Worm (Caenorhabditis elegans): ENCODE results near the gene F53F1.4.
"Not testable (repeated sequence)": the region's sequence is repeated elsewhere in the genome, so short reads cannot be mapped to it uniquely, and the experiment has no call there.

The F53F1.4 gene

ce11 chrV:13441661-13442060 is 30.8 kb downstream of the F53F1.4 start, which contains the start of gene col-162:
Gene col-162 (plus strand): TSS chrV:13441961.
- TF ChIP-seq nhr-28 (tag; optimal IDR thresholded peaks at IDR 0.05) (no peak), cnd-1 (tag; optimal IDR thresholded peaks at IDR 0.05) (no peak), elt-3 (tag; optimal IDR thresholded peaks at IDR 0.05) (no peak), lin-32 (GFP tag; optimal IDR thresholded peaks at IDR 0.05) (no peak), zip-8 (tag; optimal IDR thresholded peaks at IDR 0.05) (no peak), unc-62 (GFP tag; optimal IDR thresholded peaks at IDR 0.05) (no peak), elt-1 (tag; optimal IDR thresholded peaks at IDR 0.05; ENCODE audit: borderline replicate concordance, insufficient read depth) (no peak), M03D4.4 (tag; optimal IDR thresholded peaks at IDR 0.05) (no peak), hlh-1 (tag; optimal IDR thresholded peaks at IDR 0.05) (no peak), lsy-2 (tag; optimal IDR thresholded peaks at IDR 0.05) (no peak), mep-1 (tag; optimal IDR thresholded peaks at IDR 0.05) (no peak), lin-13 (tag; optimal IDR thresholded peaks at IDR 0.05) (no peak), snpc-4 (tag; optimal IDR thresholded peaks at IDR 0.05) (no peak), nhr-12 (tag; optimal IDR thresholded peaks at IDR 0.05) (no peak)

DNA sequence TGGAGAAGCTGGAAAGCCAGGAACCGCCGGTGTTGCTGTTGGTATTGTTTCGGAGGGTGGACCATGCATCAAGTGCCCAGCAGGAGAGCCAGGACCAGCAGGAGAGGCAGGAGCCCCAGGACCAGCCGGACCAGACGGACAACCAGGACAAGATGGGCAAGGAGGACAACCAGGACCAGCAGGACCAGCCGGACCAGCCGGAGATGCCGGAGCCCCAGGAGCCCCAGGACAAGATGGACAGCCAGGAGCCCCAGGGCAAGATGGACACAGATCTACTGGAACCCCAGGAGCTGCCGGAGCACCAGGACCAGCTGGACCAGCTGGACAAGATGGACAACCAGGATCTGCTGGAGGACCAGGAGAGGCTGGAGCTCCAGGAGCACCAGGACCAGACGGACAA is 31.9 kb downstream of the F53F1.4 start:
- TF ChIP-seq hlh-1 (tag; optimal IDR thresholded peaks at IDR 0.05): no peak
- no peak for TF ChIP-seq unc-39 (tag; optimal IDR thresholded peaks at IDR 0.05)
- no peak for TF ChIP-seq nhr-12 (tag; optimal IDR thresholded peaks at IDR 0.05)
- no peak for TF ChIP-seq ztf-11 (tag; optimal IDR thresholded peaks at IDR 0.05)
- no peak for TF ChIP-seq ceh-39 (tag; optimal IDR thresholded peaks at IDR 0.05)
- TF ChIP-seq mab-5 (tag; optimal IDR thresholded peaks at IDR 0.05): no peak
- TF ChIP-seq drap-1 (GFP tag; optimal IDR thresholded peaks at IDR 0.05): no peak
- no peak for TF ChIP-seq lin-13 (tag; optimal IDR thresholded peaks at IDR 0.05)
- no peak for TF ChIP-seq nhr-76 (tag; optimal IDR thresholded peaks at IDR 0.05)
- no peak for TF ChIP-seq bed-3 (GFP tag; optimal IDR thresholded peaks at IDR 0.05)
- TF ChIP-seq unc-62 (GFP tag; optimal IDR thresholded peaks at IDR 0.05): no peak
- no peak for TF ChIP-seq sptf-1 (tag; optimal IDR thresholded peaks at IDR 0.05)
- TF ChIP-seq sem-2 (GFP tag; optimal IDR thresholded peaks at IDR 0.05): no peak

DNA sequence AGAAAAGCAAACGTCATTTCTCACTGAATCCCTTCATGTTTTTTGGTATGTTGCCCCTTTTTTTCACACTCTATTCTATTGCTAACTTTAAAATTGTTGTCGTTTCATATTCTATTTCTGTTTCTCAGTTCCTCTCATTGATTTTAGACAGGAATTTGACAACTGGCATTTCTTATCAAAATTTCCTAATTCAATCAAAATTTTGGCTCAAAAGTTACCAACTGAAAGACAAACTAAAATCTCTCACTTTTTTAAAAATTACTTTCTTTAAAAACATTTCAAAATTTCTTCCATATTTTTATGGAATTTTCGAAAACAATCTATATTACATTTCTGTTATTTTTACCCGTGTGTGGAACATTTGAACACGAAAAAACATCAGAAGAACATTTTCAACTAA is 32.7 kb downstream of the F53F1.4 start, which contains the start of gene Y2H9A.6:
Gene Y2H9A.6, plus strand, starts transcription at position 301 of the 400 bp plus-strand sequence.
- TF ChIP-seq ztf-11 (tag; optimal IDR thresholded peaks at IDR 0.05); mls-2 (tag; optimal IDR thresholded peaks at IDR 0.05); ces-1 (GFP tag; optimal IDR thresholded peaks at IDR 0.05): not testable (repeated sequence)

ce11 chrV:13445229-13445949 is 34.5 kb downstream of the F53F1.4 start, which contains the start of gene Y2H9A.4:
Gene Y2H9A.4 (plus strand): TSS chrV:13445899.
- no peak for TF ChIP-seq mls-2 (tag; optimal IDR thresholded peaks at IDR 0.05)
- no peak for TF ChIP-seq drap-1 (GFP tag; optimal IDR thresholded peaks at IDR 0.05)
- TF ChIP-seq ztf-11 (tag; optimal IDR thresholded peaks at IDR 0.05): no peak
- no peak for TF ChIP-seq nhr-76 (tag; optimal IDR thresholded peaks at IDR 0.05)
- TF ChIP-seq nhr-2 (tag; optimal IDR thresholded peaks at IDR 0.05): no peak
- no peak for TF ChIP-seq unc-39 (tag; optimal IDR thresholded peaks at IDR 0.05)
- no peak for TF ChIP-seq ces-1 (GFP tag; optimal IDR thresholded peaks at IDR 0.05)
- no peak for TF ChIP-seq unc-62 (GFP tag; optimal IDR thresholded peaks at IDR 0.05)
- TF ChIP-seq zip-8 (tag; optimal IDR thresholded peaks at IDR 0.05): no peak
- TF ChIP-seq sptf-1 (tag; optimal IDR thresholded peaks at IDR 0.05): no peak
- TF ChIP-seq lin-32 (GFP tag; optimal IDR thresholded peaks at IDR 0.05): no peak
- no peak for TF ChIP-seq hlh-1 (tag; optimal IDR thresholded peaks at IDR 0.05)
- no peak for TF ChIP-seq snpc-4 (tag; optimal IDR thresholded peaks at IDR 0.05)
- no peak for TF ChIP-seq cnd-1 (tag; optimal IDR thresholded peaks at IDR 0.05)
- no peak for TF ChIP-seq elt-3 (tag; optimal IDR thresholded peaks at IDR 0.05)
- no peak for TF ChIP-seq ceh-43 (GFP tag; optimal IDR thresholded peaks at IDR 0.05)
- no peak for TF ChIP-seq bed-3 (GFP tag; optimal IDR thresholded peaks at IDR 0.05)
- no peak for TF ChIP-seq blmp-1 (tag; optimal IDR thresholded peaks at IDR 0.05)

- TF ChIP-seq M03D4.4 (tag; optimal IDR thresholded peaks at IDR 0.05) (no peak), unc-39 (tag; optimal IDR thresholded peaks at IDR 0.05) (no peak), lin-13 (tag; optimal IDR thresholded peaks at IDR 0.05) (no peak), ham-2 (GFP tag; optimal IDR thresholded peaks at IDR 0.05) (no peak), lin-32 (GFP tag; optimal IDR thresholded peaks at IDR 0.05) (no peak), drap-1 (GFP tag; optimal IDR thresholded peaks at IDR 0.05) (no peak), unc-62 (GFP tag; optimal IDR thresholded peaks at IDR 0.05) (no peak), mab-5 (tag; optimal IDR thresholded peaks at IDR 0.05) (no peak), lsy-2 (tag; optimal IDR thresholded peaks at IDR 0.05) (no peak), blmp-1 (tag; optimal IDR thresholded peaks at IDR 0.05) (no peak), mls-2 (tag; optimal IDR thresholded peaks at IDR 0.05) (no peak), sptf-1 (tag; optimal IDR thresholded peaks at IDR 0.05) (no peak), nhr-237 (tag; optimal IDR thresholded peaks at IDR 0.05) (no peak)
Observed at ce11 chrV:13453334-13453733, 42.5 kb downstream of the F53F1.4 start, which contains the start of gene lurp-2. Gene lurp-2 (plus strand): TSS chrV:13453634.
